Worm (Caenorhabditis elegans): ENCODE measurements around the gene M7.12.

DNA sequence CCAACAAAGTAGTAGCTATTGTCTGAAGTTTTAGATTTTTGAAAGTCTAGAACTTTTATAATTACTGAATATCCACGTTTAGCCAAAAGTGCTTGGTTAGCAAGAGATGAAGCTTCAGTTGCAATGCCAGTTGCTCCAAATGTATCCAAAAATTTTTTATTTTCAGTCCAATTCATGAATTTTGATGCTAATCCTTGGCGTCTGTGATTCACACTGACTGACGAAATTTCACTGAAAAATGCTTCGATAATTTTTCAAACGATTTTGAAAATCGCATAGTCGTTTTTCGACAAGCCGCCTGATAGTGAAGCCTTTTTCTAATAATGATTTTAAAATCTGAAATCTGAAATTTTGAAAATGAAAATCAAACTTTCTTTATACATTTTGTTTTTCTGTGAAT is 3.7 kb downstream of the M7.12 start:
- TF ChIP-seq ama-1 (optimal IDR thresholded peaks at IDR 0.05) (no peak), tbx-11 (GFP tag; IDR thresholded peaks at IDR 0.05) (no peak), hnd-1 (tag; optimal IDR thresholded peaks at IDR 0.05) (no peak), tra-4 (tag; optimal IDR thresholded peaks at IDR 0.05) (no peak), F13C5.2 (tag; optimal IDR thresholded peaks at IDR 0.05) (no peak), scrt-1 (GFP tag; IDR thresholded peaks at IDR 0.05) (no peak), pes-1 (GFP tag; IDR thresholded peaks at IDR 0.05) (no peak), tbx-37 (GFP tag; conservative IDR thresholded peaks at IDR 0.05) (no peak), flt-1 (GFP tag; IDR thresholded peaks at IDR 0.05) (no peak)

All from whole organism, early embryonic.